Worm (Caenorhabditis elegans): ENCODE measurements around the gene nlp-66.

ce11 chrX:11132260-11132659 is 15.6 kb upstream of the nlp-66 start:
- TF ChIP-seq pqm-1 (tag; optimal IDR thresholded peaks at IDR 0.05): peak; percentile 45
- no peak for TF ChIP-seq mdl-1 (tag; optimal IDR thresholded peaks at IDR 0.05)
- TF ChIP-seq ceh-62 (tag; optimal IDR thresholded peaks at IDR 0.05): no peak
- no peak for TF ChIP-seq dmd-9 (GFP tag; IDR thresholded peaks at IDR 0.05)
